Worm (Caenorhabditis elegans): Measurements from ENCODE around the gene C07E3.8.

C07E3.8 gene

ce11 chrII:10304736-10305135 is 47.3 kb upstream of the C07E3.8 start:
- TF ChIP-seq madf-6 (GFP tag; IDR thresholded peaks at IDR 0.05) (peak; percentile 31; the same call in 1 of the 2 replicates), D2030.7 (GFP tag; IDR thresholded peaks at IDR 0.05) (peak; percentile 57; the same call in 1 of the 2 replicates), ztf-28 (GFP tag; IDR thresholded peaks at IDR 0.05) (0 out of 2 replicates have a peak, but pooled peaks have one; percentile 16), tbp1 (GFP tag; optimal IDR thresholded peaks at IDR 0.05) (peak; percentile 85), B0261.1 (tag; optimal IDR thresholded peaks at IDR 0.05) (peak; percentile 61), pbrm-1 (GFP tag; IDR thresholded peaks at IDR 0.05) (peak; percentile 51; the same call in 1 of the 2 replicates), dox-1 (GFP tag; IDR thresholded peaks at IDR 0.05) (0 out of 2 replicates have a peak, but pooled peaks have one; percentile 52), die-1 (tag; optimal IDR thresholded peaks at IDR 0.05) (peak; percentile 19), lin-26 (GFP tag; IDR thresholded peaks at IDR 0.05) (peak; percentile 69; the same call in 1 of the 2 replicates), ztf-26 (tag; optimal IDR thresholded peaks at IDR 0.05) (peak; percentile 21), rpc-1 (optimal IDR thresholded peaks at IDR 0.05) (peak; percentile 52), rpc-1 (tag; optimal IDR thresholded peaks at IDR 0.05) (peak; percentile 74), hmg-1.2 (GFP tag; IDR thresholded peaks at IDR 0.05) (peak; percentile 47)

ce11 chrII:10308726-10309125 is 43.3 kb upstream of the C07E3.8 start, which contains the start of gene gcy-4:
Gene gcy-4 (minus strand): TSS chrII:10308826.
- TF ChIP-seq unc-130 (GFP tag; optimal IDR thresholded peaks at IDR 0.05) (no peak), lin-40 (tag; optimal IDR thresholded peaks at IDR 0.05) (no peak), attf-6 (GFP tag; IDR thresholded peaks at IDR 0.05) (no peak), F55B11.4 (tag; optimal IDR thresholded peaks at IDR 0.05; ENCODE audit: borderline replicate concordance, insufficient read depth) (no peak), zfh-2 (GFP tag; conservative IDR thresholded peaks at IDR 0.05) (no peak), ama-1 (optimal IDR thresholded peaks at IDR 0.05) (no peak), ama-1 (GFP tag; optimal IDR thresholded peaks at IDR 0.05) (no peak), nhr-179 (tag; optimal IDR thresholded peaks at IDR 0.05) (no peak), B0261.1 (tag; optimal IDR thresholded peaks at IDR 0.05) (no peak)

ce11 chrII:10309337-10309736 is 42.7 kb upstream of the C07E3.8 start, which contains the start of gene ZK970.8:
Gene ZK970.8 (plus strand): TSS chrII:10309637.
- TF ChIP-seq aptf-3 (GFP tag; IDR thresholded peaks at IDR 0.05): no peak
- no peak for TF ChIP-seq rec-8 (tag; optimal IDR thresholded peaks at IDR 0.05)
- no peak for TF ChIP-seq chd-7 (tag; optimal IDR thresholded peaks at IDR 0.05)
- no peak for TF ChIP-seq B0035.1 (tag; optimal IDR thresholded peaks at IDR 0.05)
- no peak for TF ChIP-seq F10E7.11 (tag; optimal IDR thresholded peaks at IDR 0.05)

ce11 chrII:10311973-10312372 is 40.1 kb upstream of the C07E3.8 start, which contains the start of gene srlf-34:
Gene srlf-34 (plus strand): TSS chrII:10312293.
- no peak for TF ChIP-seq lag-1 (GFP tag; IDR thresholded peaks at IDR 0.05)
- no peak for TF ChIP-seq F52B5.7 (tag; optimal IDR thresholded peaks at IDR 0.05)

- no peak for TF ChIP-seq lin-26 (GFP tag; IDR thresholded peaks at IDR 0.05)
- no peak for TF ChIP-seq F57A8.1 (GFP tag; optimal IDR thresholded peaks at IDR 0.05)
- no peak for TF ChIP-seq somi-1 (GFP tag; optimal IDR thresholded peaks at IDR 0.05)
- no peak for TF ChIP-seq lag-1 (GFP tag; IDR thresholded peaks at IDR 0.05)
- TF ChIP-seq madf-3 (GFP tag; IDR thresholded peaks at IDR 0.05): no peak
- TF ChIP-seq Y56A3A.18 (GFP tag; IDR thresholded peaks at IDR 0.05): no peak
- TF ChIP-seq ztf-3 (GFP tag; optimal IDR thresholded peaks at IDR 0.05): no peak
- TF ChIP-seq mcd-1 (GFP tag; IDR thresholded peaks at IDR 0.05): no peak
- no peak for TF ChIP-seq die-1 (tag; optimal IDR thresholded peaks at IDR 0.05)
- TF ChIP-seq K11D2.4 (GFP tag; IDR thresholded peaks at IDR 0.05): no peak
- TF ChIP-seq egrh-3 (GFP tag; IDR thresholded peaks at IDR 0.05): no peak
- TF ChIP-seq hlh-26 (GFP tag; conservative IDR thresholded peaks at IDR 0.05): no peak
- TF ChIP-seq zim-3 (tag; optimal IDR thresholded peaks at IDR 0.05): no peak
- TF ChIP-seq F57C9.4 (tag; optimal IDR thresholded peaks at IDR 0.05): no peak
Measured at ce11 chrII:10315252-10315651, 36.8 kb upstream of the C07E3.8 start, which contains the start of gene idpp-8. Gene idpp-8 (plus strand): TSS chrII:10315552.

All from whole organism, young adult.